Fruit fly (Drosophila melanogaster): ENCODE results near the gene GMF.

GMF gene

DNA sequence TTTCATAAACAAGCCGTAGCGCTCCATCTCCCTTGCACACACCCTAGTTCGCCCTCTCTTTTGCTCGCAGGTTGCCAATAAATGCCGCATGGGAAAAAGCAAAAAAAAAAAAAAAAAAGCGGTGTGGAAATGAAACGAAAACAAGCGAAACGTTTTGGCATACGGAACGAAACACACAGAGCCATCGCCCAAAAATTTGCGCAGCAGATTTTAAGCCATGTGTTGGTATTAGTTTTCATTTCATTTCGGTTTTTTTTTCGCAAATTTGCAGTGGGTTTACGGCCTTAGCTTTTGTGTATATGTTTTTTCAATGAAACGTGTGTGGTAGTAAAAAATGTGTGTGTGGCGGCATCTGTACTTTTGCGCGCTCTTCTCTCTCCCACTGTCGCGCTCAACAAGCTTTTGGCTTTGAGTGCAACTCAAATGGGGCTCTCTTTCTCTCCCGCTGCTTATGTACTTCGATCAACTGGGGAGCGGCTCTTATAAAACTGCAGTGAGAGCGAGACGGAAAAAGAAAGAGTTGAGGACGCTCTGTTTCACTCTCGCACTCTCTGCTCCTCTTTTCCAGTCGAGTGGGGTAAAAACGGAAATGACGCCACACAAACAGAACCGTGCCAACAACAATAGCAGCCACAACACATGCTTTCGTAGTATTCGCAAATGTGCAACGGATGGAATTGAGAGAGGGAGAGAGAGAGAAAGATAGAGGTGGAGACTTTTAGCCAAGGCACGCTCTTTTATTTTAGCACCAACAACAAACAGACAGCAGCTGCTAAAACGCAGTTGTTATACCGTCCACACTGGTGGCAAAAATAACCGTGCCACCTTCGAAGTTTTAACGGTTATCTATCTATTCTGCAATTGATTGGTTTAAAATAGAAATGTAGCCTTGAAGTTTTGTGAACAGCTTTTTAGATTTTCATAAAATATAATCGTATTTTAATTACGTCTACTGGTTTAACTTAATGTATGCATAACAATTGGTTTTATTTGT lies 18.2 kb downstream of the GMF start (continued):
- TF ChIP-seq CG6163 (GFP tag; IDR thresholded peaks at IDR 0.05) (no peak), Hr38 (GFP tag; optimal IDR thresholded peaks at IDR 0.05) (no peak), CG16779 (tag; optimal IDR thresholded peaks at IDR 0.05) (peak; percentile 68), dac (GFP tag; optimal IDR thresholded peaks at IDR 0.05) (no peak), Eip93F (GFP tag; optimal IDR thresholded peaks at IDR 0.05) (peak; percentile 6), Hr39 (GFP tag; optimal IDR thresholded peaks at IDR 0.05) (peak; percentile 74), Smox (GFP tag; optimal IDR thresholded peaks at IDR 0.05) (peak; percentile 75), salr (GFP tag; optimal IDR thresholded peaks at IDR 0.05) (peak; percentile 38 to 55), CG8632 (GFP tag; optimal IDR thresholded peaks at IDR 0.05) (peak; percentile 44), CG1621 (tag; optimal IDR thresholded peaks at IDR 0.05) (peak; percentile 28), Sox15 (GFP tag; optimal IDR thresholded peaks at IDR 0.05) (peak; percentile 32), CG15336 (GFP tag; IDR thresholded peaks at IDR 0.05) (no peak), Hr4 (GFP tag; optimal IDR thresholded peaks at IDR 0.05) (peak; percentile 63), esn (GFP tag; optimal IDR thresholded peaks at IDR 0.05) (peak; percentile 74), Eip75B (GFP tag; optimal IDR thresholded peaks at IDR 0.05) (peak; percentile 58), CG6808 (GFP tag; optimal IDR thresholded peaks at IDR 0.05) (peak; percentile 52), fd59A (GFP tag; optimal IDR thresholded peaks at IDR 0.05) (peak; percentile 11), achi (GFP tag; optimal IDR thresholded peaks at IDR 0.05) (peak; percentile 66), dsx (GFP tag; optimal IDR thresholded peaks at IDR 0.05; ENCODE audit: poor library complexity, severe bottlenecking) (peak; percentile 65), eg (GFP tag; IDR thresholded peaks at IDR 0.05) (no peak), Met (GFP tag; optimal IDR thresholded peaks at IDR 0.05) (peak; percentile 67), CG8119 (GFP tag; IDR thresholded peaks at IDR 0.05) (no peak), CG3032 (tag; optimal IDR thresholded peaks at IDR 0.05) (peak; percentile 52), acj6 (GFP tag; optimal IDR thresholded peaks at IDR 0.05) (peak; percentile 80), fkh (GFP tag; optimal IDR thresholded peaks at IDR 0.05) (peak; percentile 31), topi (GFP tag; optimal IDR thresholded peaks at IDR 0.05) (peak; percentile 67), CG31627 (GFP tag; optimal IDR thresholded peaks at IDR 0.05) (peak; percentile 68), ss (GFP tag; optimal IDR thresholded peaks at IDR 0.05) (peak in 1 of 2 experiments; percentile 69), CG3919 (GFP tag; optimal IDR thresholded peaks at IDR 0.05) (peak; percentile 69), CG9139 (GFP tag; optimal IDR thresholded peaks at IDR 0.05) (peak; percentile 39)

DNA sequence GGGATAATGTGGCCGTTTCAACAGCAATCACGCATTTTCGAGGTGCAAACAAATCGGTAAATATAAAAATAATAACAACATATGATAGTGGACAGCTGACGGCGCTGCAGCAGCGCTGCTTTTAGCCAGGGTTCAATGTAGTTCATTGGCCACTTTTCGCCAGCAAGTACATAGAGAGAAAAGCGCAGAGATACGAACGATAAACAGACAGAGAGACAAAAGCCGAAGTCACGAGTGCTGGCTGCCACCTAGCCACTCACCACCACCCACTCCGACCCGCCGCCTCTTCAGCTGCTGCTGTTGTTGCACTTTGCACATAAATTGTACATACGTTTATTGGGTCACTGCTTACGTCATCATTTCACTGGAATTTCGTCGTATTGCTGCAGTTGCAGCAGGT lies 19.9 kb downstream of the GMF start:
- no peak for TF ChIP-seq vri (GFP tag; optimal IDR thresholded peaks at IDR 0.05)
- no peak for TF ChIP-seq CG3919 (GFP tag; optimal IDR thresholded peaks at IDR 0.05)
- TF ChIP-seq CG8632 (GFP tag; optimal IDR thresholded peaks at IDR 0.05), result no peak
- TF ChIP-seq CG4318 (GFP tag; optimal IDR thresholded peaks at IDR 0.05), result no peak
- TF ChIP-seq CG3032 (tag; optimal IDR thresholded peaks at IDR 0.05), result no peak
- peak; percentile 3 for TF ChIP-seq fkh (GFP tag; optimal IDR thresholded peaks at IDR 0.05)
- TF ChIP-seq acj6 (GFP tag; optimal IDR thresholded peaks at IDR 0.05), result no peak
- TF ChIP-seq CG6854 (GFP tag; optimal IDR thresholded peaks at IDR 0.05), result no peak
- no peak for TF ChIP-seq Hr39 (GFP tag; optimal IDR thresholded peaks at IDR 0.05)
- no peak for TF ChIP-seq Sox102F (GFP tag; optimal IDR thresholded peaks at IDR 0.05)
- TF ChIP-seq CG6808 (GFP tag; optimal IDR thresholded peaks at IDR 0.05), result no peak
- TF ChIP-seq Lpt (GFP tag; optimal IDR thresholded peaks at IDR 0.05), result peak; percentile 30
- TF ChIP-seq Gug (GFP tag; IDR thresholded peaks at IDR 0.05), result no peak
- TF ChIP-seq CG6163 (GFP tag; IDR thresholded peaks at IDR 0.05), result peak; percentile 20; the same call in 2 of the 3 replicates
- no peak for TF ChIP-seq eg (GFP tag; IDR thresholded peaks at IDR 0.05)
- TF ChIP-seq CG11762 (GFP tag; optimal IDR thresholded peaks at IDR 0.05; ENCODE audit: insufficient read depth), result no peak
- TF ChIP-seq fd59A (GFP tag; optimal IDR thresholded peaks at IDR 0.05), result no peak
- no peak for TF ChIP-seq topi (GFP tag; optimal IDR thresholded peaks at IDR 0.05)
- no peak for TF ChIP-seq CG15336 (GFP tag; IDR thresholded peaks at IDR 0.05)
- TF ChIP-seq dac (GFP tag; optimal IDR thresholded peaks at IDR 0.05), result no peak
- no peak for TF ChIP-seq CG10631 (GFP tag; optimal IDR thresholded peaks at IDR 0.05)
- TF ChIP-seq Blimp-1 (GFP tag; optimal IDR thresholded peaks at IDR 0.05), result no peak
- TF ChIP-seq Eip75B (GFP tag; optimal IDR thresholded peaks at IDR 0.05), result no peak
- no peak for TF ChIP-seq Ets21C (GFP tag; optimal IDR thresholded peaks at IDR 0.05)
- peak; percentile 48 for TF ChIP-seq svp (GFP tag)
- TF ChIP-seq pdm3 (GFP tag; optimal IDR thresholded peaks at IDR 0.05), result no peak
- no peak for TF ChIP-seq CG32006 (GFP tag; optimal IDR thresholded peaks at IDR 0.05)
- TF ChIP-seq salr (GFP tag; optimal IDR thresholded peaks at IDR 0.05), result no peak
- TF ChIP-seq CG8319 (GFP tag; optimal IDR thresholded peaks at IDR 0.05), result no peak
- TF ChIP-seq Hr4 (GFP tag; optimal IDR thresholded peaks at IDR 0.05), result no peak
- TF ChIP-seq Hr38 (GFP tag; optimal IDR thresholded peaks at IDR 0.05), result no peak
- no peak for TF ChIP-seq Sox15 (GFP tag; optimal IDR thresholded peaks at IDR 0.05)
- no peak for TF ChIP-seq Met (GFP tag; optimal IDR thresholded peaks at IDR 0.05)

Measured in whole organism, prepupa.